Worm (Caenorhabditis elegans): ENCODE measurements around the gene dpy-26.

DNA sequence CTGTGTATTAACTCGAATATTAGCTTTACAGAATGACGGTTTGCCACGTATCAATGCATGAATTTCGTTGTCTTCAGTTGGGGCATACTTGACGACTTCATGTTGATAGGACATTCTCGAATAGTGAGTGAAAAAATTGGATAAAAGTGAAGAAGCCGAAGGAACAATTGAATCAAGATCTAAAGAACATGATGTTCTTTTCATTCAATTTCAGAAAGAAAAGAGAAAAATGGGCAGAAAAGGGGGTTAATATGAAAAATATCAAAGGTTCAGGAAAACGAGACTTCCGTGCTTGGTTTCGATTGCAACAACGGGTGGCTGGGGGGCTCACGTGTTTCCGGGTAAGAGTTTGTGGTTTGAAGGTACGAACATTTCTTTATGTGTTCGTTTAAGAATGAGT lies 36.5 kb downstream of the dpy-26 start:
- TF ChIP-seq nhr-11 (tag; optimal IDR thresholded peaks at IDR 0.05) (no peak), K09A11.1 (tag; optimal IDR thresholded peaks at IDR 0.05; ENCODE audit: insufficient read depth) (no peak), ceh-31 (tag; optimal IDR thresholded peaks at IDR 0.05) (no peak), hlh-30 (tag; optimal IDR thresholded peaks at IDR 0.05; ENCODE audit: insufficient read depth) (no peak), fkh-10 (GFP tag; optimal IDR thresholded peaks at IDR 0.05) (no peak), ttx-3 (tag; optimal IDR thresholded peaks at IDR 0.05) (no peak), ceh-34 (tag; optimal IDR thresholded peaks at IDR 0.05) (no peak), ceh-14 (tag; optimal IDR thresholded peaks at IDR 0.05) (no peak), pat-9 (tag; optimal IDR thresholded peaks at IDR 0.05) (no peak), pag-3 (tag; optimal IDR thresholded peaks at IDR 0.05; ENCODE audit: borderline replicate concordance) (no peak)
